Fruit fly (Drosophila melanogaster): Measurements from ENCODE around the gene CTCF.

The CTCF gene

dm6 chr3L:7328567-7329253, 27.8 kb downstream of the CTCF start, which contains the start of the genes mrva, CG42307 and mus312 (continued):
- TF ChIP-seq Hr3 (GFP tag; optimal IDR thresholded peaks at IDR 0.05) (peak; percentile 90), Dad (GFP tag; optimal IDR thresholded peaks at IDR 0.05) (peak; percentile 17), CG1529 (GFP tag; optimal IDR thresholded peaks at IDR 0.05) (no peak), Nf-YC (tag; optimal IDR thresholded peaks at IDR 0.05) (peak; percentile 91), z (GFP tag; IDR thresholded peaks at IDR 0.05) (no peak), ftz-f1 (GFP tag; optimal IDR thresholded peaks at IDR 0.05) (no peak), lov (optimal IDR thresholded peaks at IDR 0.05) (no peak), lov (GFP tag; IDR thresholded peaks at IDR 0.05) (0 out of 3 replicates have a peak, but pooled peaks have one; percentile 65), CG10321 (GFP tag; IDR thresholded peaks at IDR 0.05) (peak; percentile 41; the same call in 1 of the 2 replicates), CG17612 (GFP tag; IDR thresholded peaks at IDR 0.05) (no peak), bcd (GFP tag; optimal IDR thresholded peaks at IDR 0.05) (peak; percentile 77), gt (GFP tag; IDR thresholded peaks at IDR 0.05) (peak; percentile 65), kni (GFP tag; optimal IDR thresholded peaks at IDR 0.05) (peak; percentile 30), CG11093 (GFP tag; IDR thresholded peaks at IDR 0.05) (peak; percentile 46; the same call in 2 of the 3 replicates), tin (GFP tag; optimal IDR thresholded peaks at IDR 0.05) (peak; percentile 82), dmrt11E (tag; optimal IDR thresholded peaks at IDR 0.05) (peak; percentile 91), trh (GFP tag; optimal IDR thresholded peaks at IDR 0.05) (peak; percentile 32), kay (GFP tag; optimal IDR thresholded peaks at IDR 0.05) (peak; percentile 81), YL-1 (GFP tag; optimal IDR thresholded peaks at IDR 0.05) (peak; percentile 95), mirr (GFP tag; optimal IDR thresholded peaks at IDR 0.05) (peak; percentile 65), Hmx (GFP tag; optimal IDR thresholded peaks at IDR 0.05) (no peak), CG31441 (GFP tag; IDR thresholded peaks at IDR 0.05) (no peak; the same call in 1 of the 2 replicates), Doc2 (GFP tag; IDR thresholded peaks at IDR 0.05) (no peak), Antp (GFP tag; optimal IDR thresholded peaks at IDR 0.05) (peak; percentile 39), CG2712 (tag; optimal IDR thresholded peaks at IDR 0.05) (peak; percentile 95), CG2202 (tag; optimal IDR thresholded peaks at IDR 0.05) (peak; percentile 66), slp2 (GFP tag; optimal IDR thresholded peaks at IDR 0.05) (peak; percentile 38), CG14050 (GFP tag; IDR thresholded peaks at IDR 0.05) (peak; percentile 76), zen (tag; optimal IDR thresholded peaks at IDR 0.05) (peak; percentile 97), CG13296 (GFP tag; optimal IDR thresholded peaks at IDR 0.05) (peak; percentile 92), p53 (GFP tag; optimal IDR thresholded peaks at IDR 0.05) (no peak), NFAT (GFP tag; IDR thresholded peaks at IDR 0.05) (peak; percentile 75), CG11085 (GFP tag; IDR thresholded peaks at IDR 0.05) (peak; percentile 71), Dip2 (GFP tag; IDR thresholded peaks at IDR 0.05) (no peak), br (optimal IDR thresholded peaks at IDR 0.05) (no peak), Med (GFP tag) (peak; percentile 94), sisA (GFP tag; IDR thresholded peaks at IDR 0.05) (peak; percentile 74), nerfin-2 (GFP tag; IDR thresholded peaks at IDR 0.05; ENCODE audit: partially characterized antibody) (no peak), toy (GFP tag; IDR thresholded peaks at IDR 0.05) (peak; percentile 59; the same call in 1 of the 2 replicates), danr (GFP tag; IDR thresholded peaks at IDR 0.05) (peak; percentile 70; the same call in 1 of the 2 replicates), Ets97D (GFP tag; optimal IDR thresholded peaks at IDR 0.05) (peak; percentile 52), az2 (GFP tag; optimal IDR thresholded peaks at IDR 0.05) (peak; percentile 88), CG1602 (GFP tag; optimal IDR thresholded peaks at IDR 0.05) (peak; percentile 81), Scr (GFP tag; IDR thresholded peaks at IDR 0.05; ENCODE audit: partially characterized antibody) (0 out of 2 replicates have a peak, but pooled peaks have one; percentile 28), CG9817 (tag; optimal IDR thresholded peaks at IDR 0.05) (peak; percentile 94), wor (GFP tag; IDR thresholded peaks at IDR 0.05) (peak; percentile 76), ATbp (GFP tag; optimal IDR thresholded peaks at IDR 0.05) (no peak), pum (GFP tag; optimal IDR thresholded peaks at IDR 0.05) (peak; percentile 45), CkIIα-i1 (GFP tag; IDR thresholded peaks at IDR 0.05) (no peak), CG42726 (GFP tag; IDR thresholded peaks at IDR 0.05; ENCODE audit: partially characterized antibody) (0 out of 2 replicates have a peak, but pooled peaks have one; percentile 29), CG10959 (GFP tag; IDR thresholded peaks at IDR 0.05) (peak; percentile 54)
